Worm (Caenorhabditis elegans): Measurements from ENCODE around the gene Y71H2AM.20.

Gene Y71H2AM.20

ce11 chrIII:2759308-2759707 lies 26.4 kb downstream of the Y71H2AM.20 start:
- TF ChIP-seq unc-98 (GFP tag; IDR thresholded peaks at IDR 0.05) (no peak), elt-2 (tag; optimal IDR thresholded peaks at IDR 0.05) (peak; percentile 43)

ce11 chrIII:2758092-2758491 lies 27.7 kb downstream of the Y71H2AM.20 start:
- TF ChIP-seq ceh-8 (GFP tag; optimal IDR thresholded peaks at IDR 0.05), result no peak
- TF ChIP-seq efl-1 (optimal IDR thresholded peaks at IDR 0.05), result no peak
- TF ChIP-seq efl-1 (GFP tag; optimal IDR thresholded peaks at IDR 0.05 in 1 of 2), result peak in 1 of 2 experiments; percentile 68

ce11 chrIII:2757478-2757877 lies 28.3 kb downstream of the Y71H2AM.20 start:
- TF ChIP-seq ama-1 (optimal IDR thresholded peaks at IDR 0.05) (no peak), fos-1 (tag; optimal IDR thresholded peaks at IDR 0.05) (no peak), lin-39 (tag; optimal IDR thresholded peaks at IDR 0.05) (no peak), nhr-47 (tag; optimal IDR thresholded peaks at IDR 0.05) (no peak), C04F5.9 (tag; optimal IDR thresholded peaks at IDR 0.05) (no peak), fkh-4 (tag; optimal IDR thresholded peaks at IDR 0.05; ENCODE audit: borderline replicate concordance) (no peak), alr-1 (tag; optimal IDR thresholded peaks at IDR 0.05; ENCODE audit: borderline replicate concordance) (no peak), snpc-4 (tag; optimal IDR thresholded peaks at IDR 0.05) (no peak)

ce11 chrIII:2756260-2756659 lies 29.5 kb downstream of the Y71H2AM.20 start, which contains the start of gene gldi-9:
Gene gldi-9, minus strand, starts transcription at chrIII:2756360.
- no peak for TF ChIP-seq lin-15B (tag; optimal IDR thresholded peaks at IDR 0.05)
- no peak for TF ChIP-seq ztf-11 (tag; optimal IDR thresholded peaks at IDR 0.05)
- no peak for TF ChIP-seq nhr-47 (tag; optimal IDR thresholded peaks at IDR 0.05)
- TF ChIP-seq unc-98 (GFP tag; IDR thresholded peaks at IDR 0.05), result no peak
- no peak for TF ChIP-seq F16B12.6 (tag; optimal IDR thresholded peaks at IDR 0.05)
- TF ChIP-seq tbx-2 (tag; optimal IDR thresholded peaks at IDR 0.05), result no peak
- TF ChIP-seq vab-15 (tag; optimal IDR thresholded peaks at IDR 0.05), result no peak
- no peak for TF ChIP-seq lsy-2 (tag; optimal IDR thresholded peaks at IDR 0.05)
- TF ChIP-seq ceh-8 (GFP tag; optimal IDR thresholded peaks at IDR 0.05), result no peak
- TF ChIP-seq mef-2 (tag; optimal IDR thresholded peaks at IDR 0.05), result no peak
- no peak for TF ChIP-seq fos-1 (tag; optimal IDR thresholded peaks at IDR 0.05)
- TF ChIP-seq swsn-7 (tag; optimal IDR thresholded peaks at IDR 0.05), result no peak
- TF ChIP-seq sptf-1 (tag; optimal IDR thresholded peaks at IDR 0.05), result no peak
- no peak for TF ChIP-seq zag-1 (tag; optimal IDR thresholded peaks at IDR 0.05)
- no peak for TF ChIP-seq ceh-90 (tag; optimal IDR thresholded peaks at IDR 0.05)
- TF ChIP-seq Y116A8C.19 (tag; optimal IDR thresholded peaks at IDR 0.05; ENCODE audit: borderline replicate concordance), result no peak
- TF ChIP-seq fkh-10 (GFP tag; optimal IDR thresholded peaks at IDR 0.05), result no peak
- TF ChIP-seq nhr-71 (tag; optimal IDR thresholded peaks at IDR 0.05), result no peak
- no peak for TF ChIP-seq lin-39 (tag; optimal IDR thresholded peaks at IDR 0.05)

ce11 chrIII:2746553-2746952 lies 39.2 kb downstream of the Y71H2AM.20 start, which contains the start of gene Y71H2AM.14:
Gene Y71H2AM.14, minus strand, starts transcription at chrIII:2746653.
- no peak for TF ChIP-seq isw-1 (GFP tag; IDR thresholded peaks at IDR 0.05)
- TF ChIP-seq nhr-20 (tag; optimal IDR thresholded peaks at IDR 0.05), result no peak
- TF ChIP-seq ceh-88 (GFP tag; IDR thresholded peaks at IDR 0.05), result no peak
- TF ChIP-seq mdl-1 (tag; optimal IDR thresholded peaks at IDR 0.05), result no peak
- no peak for TF ChIP-seq mep-1 (tag; optimal IDR thresholded peaks at IDR 0.05)
- TF ChIP-seq ztf-11 (tag; optimal IDR thresholded peaks at IDR 0.05), result no peak
- no peak for TF ChIP-seq lin-35 (GFP tag; optimal IDR thresholded peaks at IDR 0.05)

ce11 chrIII:2739469-2739868 lies 46.3 kb downstream of the Y71H2AM.20 start, which contains the start of gene cest-25:
Gene cest-25, minus strand, starts transcription at chrIII:2739531.
- peak; percentile 44 for TF ChIP-seq tlp-1 (tag; optimal IDR thresholded peaks at IDR 0.05)
- TF ChIP-seq fkh-4 (tag; optimal IDR thresholded peaks at IDR 0.05; ENCODE audit: borderline replicate concordance), result no peak
- TF ChIP-seq tbx-2 (tag; optimal IDR thresholded peaks at IDR 0.05), result no peak
- TF ChIP-seq ama-1 (optimal IDR thresholded peaks at IDR 0.05), result no peak
- no peak for TF ChIP-seq Y116A8C.19 (tag; optimal IDR thresholded peaks at IDR 0.05; ENCODE audit: borderline replicate concordance)
- TF ChIP-seq lin-14 (GFP tag; optimal IDR thresholded peaks at IDR 0.05), result no peak
- TF ChIP-seq xbp-1 (tag; optimal IDR thresholded peaks at IDR 0.05), result no peak
- TF ChIP-seq elt-3 (tag; optimal IDR thresholded peaks at IDR 0.05), result no peak
- no peak for TF ChIP-seq nhr-77 (tag; optimal IDR thresholded peaks at IDR 0.05)
- peak; percentile 79 for TF ChIP-seq elt-2 (tag; optimal IDR thresholded peaks at IDR 0.05)
- TF ChIP-seq nhr-85 (tag), result no peak
- no peak for TF ChIP-seq snu-23 (GFP tag; optimal IDR thresholded peaks at IDR 0.05)
- peak in 1 of 2 experiments; percentile 22 for TF ChIP-seq lin-35 (GFP tag; optimal IDR thresholded peaks at IDR 0.05)
- TF ChIP-seq ets-5 (GFP tag; IDR thresholded peaks at IDR 0.05), result no peak
- TF ChIP-seq ztf-11 (tag; optimal IDR thresholded peaks at IDR 0.05), result no peak
- TF ChIP-seq isw-1 (GFP tag; IDR thresholded peaks at IDR 0.05), result no peak
- peak; percentile 23 for TF ChIP-seq pqm-1 (tag; optimal IDR thresholded peaks at IDR 0.05)
- no peak for TF ChIP-seq nhr-237 (tag; optimal IDR thresholded peaks at IDR 0.05)

Measured in whole organism, L1 larva.